Fruit fly (Drosophila melanogaster) whole organism, adult: ENCODE measurements around the gene Utx.

Experiments used
- CG12768 ChIP-seq: fragments of 200-800 bp; sonication (Bioruptor generic); optimal IDR thresholded peaks from 2 replicates; lab custom pipeline; 2017; ENCODE audit warnings: missing biosample characterization, missing genetic modification characterization, mild to moderate bottlenecking, moderate library complexity, missing genetic modification reagents
- CG1620 ChIP-seq: fragments of 200-800 bp; sonication (Bioruptor generic); optimal IDR thresholded peaks from 2 replicates; lab custom pipeline; 2016; ENCODE audit warnings: missing biosample characterization, missing genetic modification characterization
- CG33017 ChIP-seq: fragments of 200-800 bp; sonication (Bioruptor generic); optimal IDR thresholded peaks from 2 replicates; lab custom pipeline; 2018; ENCODE audit warnings: missing biosample characterization, mild to moderate bottlenecking, missing genetic modification characterization, moderate library complexity
- CG5204 ChIP-seq: fragments of 200-800 bp; sonication (Bioruptor generic); optimal IDR thresholded peaks from 2 replicates; lab custom pipeline; 2016; ENCODE audit warnings: missing biosample characterization, missing genetic modification characterization
- CG7101 ChIP-seq: fragments of 200-800 bp; sonication (Bioruptor generic); optimal IDR thresholded peaks from 2 replicates; lab custom pipeline; 2018; ENCODE audit warnings: missing biosample characterization, mild to moderate bottlenecking, missing genetic modification characterization, moderate library complexity
- Crg-1 ChIP-seq: fragments of 200-800 bp; sonication (Bioruptor generic); optimal IDR thresholded peaks from 2 replicates; lab custom pipeline; 2016; ENCODE audit warnings: missing biosample characterization, missing genetic modification characterization
- Hr96 ChIP-seq: fragments of 200-800 bp; sonication (Bioruptor generic); optimal IDR thresholded peaks from 2 replicates; lab custom pipeline; 2016; ENCODE audit warnings: missing biosample characterization, missing genetic modification characterization
- Mnt ChIP-seq: fragments of 200-800 bp; sonication (Bioruptor generic); optimal IDR thresholded peaks from 2 replicates; lab custom pipeline; 2016; ENCODE audit warnings: missing biosample characterization, mild to moderate bottlenecking, missing genetic modification characterization
- bab1 ChIP-seq: fragments of 200-800 bp; sonication (Bioruptor generic); optimal IDR thresholded peaks from 3 replicates; lab custom pipeline; 2019; ENCODE audit warnings: missing biosample characterization, mild to moderate bottlenecking, missing genetic modification characterization, moderate library complexity
- cnc ChIP-seq, 2 experiments: fragments of >200 bp; optimal IDR thresholded peaks; 2 replicates each; lab custom pipeline; 2017
- kay ChIP-seq: fragments of 200-800 bp; sonication (Bioruptor generic); peaks from one replicate; lab custom pipeline; 2016; ENCODE audit warnings: missing biosample characterization, missing genetic modification characterization, borderline replicate concordance
- pad ChIP-seq: fragments of 200-800 bp; sonication (Bioruptor generic); optimal IDR thresholded peaks from 3 replicates; lab custom pipeline; 2017; ENCODE audit warnings: missing biosample characterization, missing genetic modification characterization, mild to moderate bottlenecking, moderate library complexity, missing genetic modification reagents
- toe ChIP-seq: fragments of 200-800 bp; sonication (Bioruptor generic); optimal IDR thresholded peaks from 2 replicates; lab custom pipeline; 2016; ENCODE audit warnings: missing biosample characterization, missing genetic modification characterization

DNA sequence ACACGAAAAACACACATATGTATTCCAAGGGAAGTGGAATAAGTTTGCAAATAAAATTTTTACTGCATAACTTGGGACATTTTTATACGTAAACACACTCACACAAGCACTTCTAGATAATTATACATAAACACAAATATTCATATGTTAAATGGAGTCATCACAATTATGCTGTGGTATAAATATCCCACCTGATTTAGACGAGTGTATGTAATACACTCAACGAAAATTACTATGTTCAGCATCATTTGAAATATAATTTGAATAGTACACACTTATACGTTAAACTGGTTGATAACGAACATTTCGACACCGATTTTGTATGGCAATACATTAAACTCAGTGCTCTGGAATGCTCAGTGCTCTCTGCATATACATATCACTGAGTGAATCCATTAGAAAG is 47.5 kb downstream of the Utx start:
- TF ChIP-seq CG12768 (GFP tag; lab: Kevin White, UChicago) = no peak
- no peak for TF ChIP-seq Crg-1 (GFP tag; lab: Kevin White, UChicago)
- no peak for TF ChIP-seq pad
- no peak for TF ChIP-seq kay (GFP tag; lab: Kevin White, UChicago)
- TF ChIP-seq bab1 (GFP tag; lab: Kevin White, UChicago) = peak; percentile 71
- TF ChIP-seq cnc (optimal IDR thresholded peaks at IDR 0.05; lab: Kevin White, UChicago) = no peak
- TF ChIP-seq Mnt (GFP tag; lab: Kevin White, UChicago) = no peak
- no peak for TF ChIP-seq Hr96 (GFP tag; lab: Kevin White, UChicago)
- no peak for TF ChIP-seq CG5204 (GFP tag; lab: Kevin White, UChicago)
- no peak for TF ChIP-seq CG33017
- no peak for TF ChIP-seq CG7101 (tag; lab: Kevin White, UChicago)
- no peak for TF ChIP-seq CG1620 (GFP tag; lab: Kevin White, UChicago)
- TF ChIP-seq toe = no peak
